Fruit fly (Drosophila melanogaster) whole organism, prepupa: ENCODE measurements around the gene Sce.

ENCODE experiments used
- CG10631 ChIP-seq: fragments of 200-800 bp; sonication (Bioruptor generic); optimal IDR thresholded peaks from 2 replicates; lab custom pipeline; 2016; ENCODE audit warnings: missing biosample characterization, missing genetic modification characterization
- CG11762 ChIP-seq: fragments of 200-800 bp; sonication (Bioruptor generic); optimal IDR thresholded peaks from 3 replicates; lab custom pipeline; 2016; ENCODE audit warnings: missing biosample characterization, missing genetic modification characterization; ENCODE audit not compliant: insufficient read depth
- CG11902 ChIP-seq: fragments of 200-800 bp; sonication (Bioruptor generic); optimal IDR thresholded peaks from 3 replicates; lab custom pipeline; 2016; ENCODE audit warnings: missing biosample characterization, missing genetic modification characterization
- CG16779 ChIP-seq: fragments of 200-800 bp; sonication (Bioruptor generic); optimal IDR thresholded peaks from 3 replicates; lab custom pipeline; 2017; ENCODE audit warnings: missing biosample characterization, mild to moderate bottlenecking, missing genetic modification characterization
- CG3032 ChIP-seq: fragments of 200-800 bp; optimal IDR thresholded peaks from 2 replicates; lab custom pipeline; 2019; ENCODE audit warnings: missing biosample characterization, mild to moderate bottlenecking, missing genetic modification characterization, moderate library complexity
- CG31627 ChIP-seq: fragments of 200-800 bp; sonication (Bioruptor generic); optimal IDR thresholded peaks from 3 replicates; lab custom pipeline; 2016; ENCODE audit warnings: missing biosample characterization, missing genetic modification characterization
- CG32006 ChIP-seq: fragments of 200-800 bp; sonication (Bioruptor generic); optimal IDR thresholded peaks from 3 replicates; lab custom pipeline; 2017; ENCODE audit warnings: missing biosample characterization, mild to moderate bottlenecking, missing genetic modification characterization
- CG34406 ChIP-seq: fragments of 200-800 bp; sonication (Bioruptor generic); optimal IDR thresholded peaks from 3 replicates; lab custom pipeline; 2016; ENCODE audit warnings: missing biosample characterization, missing genetic modification characterization
- CG3919 ChIP-seq: fragments of 200-800 bp; sonication (Bioruptor generic); optimal IDR thresholded peaks from 3 replicates; lab custom pipeline; 2016; ENCODE audit warnings: missing biosample characterization, missing genetic modification characterization
- CG6163 ChIP-seq: fragments of 200-800 bp; sonication (Bioruptor generic); IDR thresholded peaks from 3 replicates; pipeline ENCODE4 v1.3.6; 2022; ENCODE audit warnings: missing biosample characterization, missing genetic modification characterization
- CG6276 ChIP-seq: fragments of 200-800 bp; sonication (Bioruptor generic); optimal IDR thresholded peaks from 2 replicates; lab custom pipeline; 2017; ENCODE audit warnings: missing biosample characterization, mild to moderate bottlenecking, missing genetic modification characterization
- CG6792 ChIP-seq: fragments of 200-800 bp; sonication (Bioruptor generic); optimal IDR thresholded peaks from 3 replicates; lab custom pipeline; 2016; ENCODE audit warnings: missing biosample characterization, missing genetic modification characterization
- CG6808 ChIP-seq: fragments of 200-800 bp; sonication (Bioruptor generic); optimal IDR thresholded peaks from 3 replicates; lab custom pipeline; 2017; ENCODE audit warnings: missing biosample characterization, missing genetic modification characterization, mild to moderate bottlenecking, moderate library complexity, missing genetic modification reagents
- CG6854 ChIP-seq: fragments of 200-800 bp; sonication (Bioruptor generic); optimal IDR thresholded peaks from 2 replicates; lab custom pipeline; 2017; ENCODE audit warnings: missing biosample characterization, mild to moderate bottlenecking, missing genetic modification characterization
- CG7368 ChIP-seq: fragments of 200-800 bp; sonication (Bioruptor generic); optimal IDR thresholded peaks from 3 replicates; lab custom pipeline; 2016; ENCODE audit warnings: missing biosample characterization, missing genetic modification characterization
- CG8119 ChIP-seq: fragments of 200-800 bp; sonication (Bioruptor generic); IDR thresholded peaks from 3 replicates; pipeline ENCODE4 v1.3.6; 2022; ENCODE audit warnings: missing biosample characterization, missing genetic modification characterization
- CG8319 ChIP-seq: fragments of 200-800 bp; sonication (Bioruptor generic); optimal IDR thresholded peaks from 3 replicates; lab custom pipeline; 2016; ENCODE audit warnings: missing biosample characterization, missing genetic modification characterization
- CG9139 ChIP-seq: fragments of 200-800 bp; sonication (Bioruptor generic); optimal IDR thresholded peaks from 3 replicates; lab custom pipeline; 2017; ENCODE audit warnings: missing biosample characterization, mild to moderate bottlenecking, missing genetic modification characterization
- Eip75B ChIP-seq: fragments of 200-800 bp; sonication (Bioruptor generic); optimal IDR thresholded peaks from 3 replicates; lab custom pipeline; 2016; ENCODE audit warnings: missing biosample characterization, missing genetic modification characterization
- Eip78C ChIP-seq: fragments of 200-800 bp; sonication (Bioruptor generic); peaks from one replicate; lab custom pipeline; 2016; ENCODE audit warnings: missing biosample characterization, missing genetic modification characterization
- Eip93F ChIP-seq: fragments of 200-800 bp; sonication (Bioruptor generic); optimal IDR thresholded peaks from 2 replicates; lab custom pipeline; 2016; ENCODE audit warnings: missing biosample characterization, mild to moderate bottlenecking, missing genetic modification characterization
- Ets21C ChIP-seq: fragments of 200-800 bp; sonication (Bioruptor generic); optimal IDR thresholded peaks from 3 replicates; lab custom pipeline; 2016; ENCODE audit warnings: missing biosample characterization, missing genetic modification characterization
- Ets96B ChIP-seq: fragments of 200-800 bp; optimal IDR thresholded peaks from 2 replicates; lab custom pipeline; 2019; ENCODE audit warnings: missing biosample characterization, mild to moderate bottlenecking, missing genetic modification characterization, moderate library complexity
- Gug ChIP-seq: fragments of 200-800 bp; sonication (Bioruptor generic); IDR thresholded peaks from 2 replicates; pipeline ENCODE4 v1.3.6; 2022; ENCODE audit warnings: missing biosample characterization, missing genetic modification characterization
- Hr38 ChIP-seq: sonication (Bioruptor generic); optimal IDR thresholded peaks from 2 replicates; lab custom pipeline; 2016; ENCODE audit warnings: missing biosample characterization, missing genetic modification characterization
- Lpt ChIP-seq: fragments of 200-800 bp; sonication (Bioruptor generic); optimal IDR thresholded peaks from 3 replicates; lab custom pipeline; 2016; ENCODE audit warnings: missing biosample characterization, missing genetic modification characterization
- Met ChIP-seq: fragments of 200-800 bp; sonication (Bioruptor generic); optimal IDR thresholded peaks from 3 replicates; lab custom pipeline; 2016; ENCODE audit warnings: missing biosample characterization, missing genetic modification characterization
- OdsH ChIP-seq: fragments of 200-800 bp; sonication (Bioruptor generic); optimal IDR thresholded peaks from 3 replicates; lab custom pipeline; 2016; ENCODE audit warnings: missing biosample characterization, missing genetic modification characterization
- Smox ChIP-seq: fragments of 200-800 bp; sonication (Bioruptor generic); optimal IDR thresholded peaks from 3 replicates; lab custom pipeline; 2016; ENCODE audit warnings: missing biosample characterization, missing genetic modification characterization
- Sox102F ChIP-seq: fragments of 200-800 bp; sonication (Bioruptor generic); optimal IDR thresholded peaks from 2 replicates; lab custom pipeline; 2016; ENCODE audit warnings: missing biosample characterization, mild to moderate bottlenecking, missing genetic modification characterization
- Sox14 ChIP-seq: fragments of 200-800 bp; sonication (Bioruptor generic); optimal IDR thresholded peaks from 3 replicates; lab custom pipeline; 2016; ENCODE audit warnings: missing biosample characterization, missing genetic modification characterization
- Sox15 ChIP-seq: fragments of 200-800 bp; sonication (Bioruptor generic); optimal IDR thresholded peaks from 3 replicates; lab custom pipeline; 2016; ENCODE audit warnings: missing biosample characterization, missing genetic modification characterization
- achi ChIP-seq: fragments of 200-800 bp; sonication (Bioruptor generic); optimal IDR thresholded peaks from 3 replicates; lab custom pipeline; 2016; ENCODE audit warnings: missing biosample characterization, missing genetic modification characterization
- acj6 ChIP-seq: fragments of 200-800 bp; sonication (Bioruptor generic); optimal IDR thresholded peaks from 3 replicates; lab custom pipeline; 2016; ENCODE audit warnings: missing biosample characterization, missing genetic modification characterization
- cyc ChIP-seq: fragments of 200-800 bp; sonication (Bioruptor generic); optimal IDR thresholded peaks from 3 replicates; lab custom pipeline; 2016; ENCODE audit warnings: missing biosample characterization, missing genetic modification characterization
- dac ChIP-seq: fragments of 200-800 bp; sonication (Bioruptor generic); optimal IDR thresholded peaks from 2 replicates; lab custom pipeline; 2017; ENCODE audit warnings: missing biosample characterization, mild to moderate bottlenecking, missing genetic modification characterization
- dsx ChIP-seq: fragments of 200-800 bp; optimal IDR thresholded peaks from 3 replicates; lab custom pipeline; 2019; ENCODE audit warnings: missing biosample characterization, mild to moderate bottlenecking, missing genetic modification characterization, moderate library complexity; ENCODE audit not compliant: poor library complexity, severe bottlenecking
- eg ChIP-seq: fragments of 200-800 bp; sonication (Bioruptor generic); IDR thresholded peaks from 3 replicates; pipeline ENCODE4 v1.3.6; 2022; ENCODE audit warnings: missing biosample characterization, missing genetic modification characterization
- esn ChIP-seq: fragments of 200-800 bp; sonication (Bioruptor generic); optimal IDR thresholded peaks from 2 replicates; lab custom pipeline; 2016; ENCODE audit warnings: missing biosample characterization, mild to moderate bottlenecking, missing genetic modification characterization, moderate library complexity
- fd59A ChIP-seq: fragments of 200-800 bp; sonication (Bioruptor generic); optimal IDR thresholded peaks from 2 replicates; lab custom pipeline; 2017; ENCODE audit warnings: missing biosample characterization, mild to moderate bottlenecking, missing genetic modification characterization, missing genetic modification reagents
- fd85E ChIP-seq: fragments of 200-800 bp; sonication (Bioruptor generic); optimal IDR thresholded peaks from 3 replicates; lab custom pipeline; 2016; ENCODE audit warnings: missing biosample characterization, missing genetic modification characterization
- lz ChIP-seq: fragments of 200-800 bp; sonication (Bioruptor generic); optimal IDR thresholded peaks from 3 replicates; lab custom pipeline; 2016; ENCODE audit warnings: missing biosample characterization, missing genetic modification characterization
- net ChIP-seq: fragments of 200-800 bp; sonication (Bioruptor generic); optimal IDR thresholded peaks from 3 replicates; lab custom pipeline; 2016; ENCODE audit warnings: missing biosample characterization, missing genetic modification characterization
- pdm3 ChIP-seq: fragments of 200-800 bp; sonication (Bioruptor generic); optimal IDR thresholded peaks from 3 replicates; lab custom pipeline; 2016; ENCODE audit warnings: missing biosample characterization, missing genetic modification characterization
- salr ChIP-seq, 2 experiments: fragments of 200-800 bp; sonication (Bioruptor generic); optimal IDR thresholded peaks; 3 replicates each; lab custom pipeline; 2016 to 2018; ENCODE audit warnings: missing biosample characterization in 2 of 2, missing genetic modification characterization in 2 of 2, mild to moderate bottlenecking in 1 of 2
- spab ChIP-seq: fragments of 200-800 bp; sonication (Bioruptor generic); optimal IDR thresholded peaks from 2 replicates; lab custom pipeline; 2017; ENCODE audit warnings: missing biosample characterization, mild to moderate bottlenecking, missing genetic modification characterization, missing genetic modification reagents
- ss ChIP-seq, 2 experiments: fragments of 200-800 bp; sonication (Bioruptor generic); optimal IDR thresholded peaks; 2 replicates in 1 of 2; 3 replicates in 1 of 2; lab custom pipeline; 2017 to 2018; ENCODE audit warnings: mild to moderate bottlenecking in 2 of 2, missing biosample characterization in 2 of 2, missing genetic modification characterization in 2 of 2, moderate library complexity in 1 of 2
- svp ChIP-seq: fragments of 200-800 bp; sonication (Bioruptor generic); peaks from one replicate; lab custom pipeline; 2016; ENCODE audit warnings: missing biosample characterization, missing genetic modification characterization
- vri ChIP-seq: fragments of 200-800 bp; sonication (Bioruptor generic); optimal IDR thresholded peaks from 3 replicates; lab custom pipeline; 2016; ENCODE audit warnings: missing biosample characterization, mild to moderate bottlenecking, missing genetic modification characterization

The Sce gene

DNA sequence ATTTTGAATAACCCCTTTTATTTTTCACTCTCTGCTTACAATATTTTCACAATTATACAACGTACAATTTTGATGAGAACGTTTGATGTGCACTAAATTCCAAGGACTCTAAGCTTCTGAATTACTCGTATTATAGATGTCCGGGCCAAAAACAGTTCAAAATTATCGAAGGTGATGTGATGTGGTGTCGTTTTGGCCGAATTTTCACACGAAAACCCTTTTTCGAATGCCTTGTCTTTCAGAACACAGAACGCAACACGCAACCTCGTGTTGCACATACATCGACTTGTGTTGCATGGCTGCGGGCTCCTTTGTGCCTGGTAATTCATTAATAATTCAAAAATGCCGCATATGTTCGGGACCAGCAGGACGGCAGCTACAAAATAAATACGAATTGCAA, 6.2 kb upstream of the Sce start, which contains the start of gene CG31055:
Gene CG31055, minus strand, starts transcription at position 101 of the 400 bp plus-strand sequence.
- no peak for TF ChIP-seq OdsH (GFP tag; lab: Kevin White, UChicago)
- TF ChIP-seq ss (GFP tag; optimal IDR thresholded peaks at IDR 0.05; lab: Kevin White, UChicago): peak in 1 of 2 experiments; percentile 69
- TF ChIP-seq, all 60 proteins: peak for 1

- TF ChIP-seq Met (GFP tag; lab: Kevin White, UChicago) (peak; percentile 51), OdsH (GFP tag; lab: Kevin White, UChicago) (peak; percentile 35), CG6808 (GFP tag; lab: Kevin White, UChicago) (peak; percentile 61), CG11762 (GFP tag; lab: Kevin White, UChicago) (no peak), Sox14 (peak; percentile 26), CG8119 (no peak), Eip78C (GFP tag; lab: Kevin White, UChicago) (peak; percentile 85), spab (GFP tag; lab: Kevin White, UChicago) (peak; percentile 39), CG34406 (GFP tag; lab: Kevin White, UChicago) (peak; percentile 3), lz (GFP tag; lab: Kevin White, UChicago) (peak; percentile 21), CG8319 (GFP tag; lab: Kevin White, UChicago) (no peak), CG3032 (tag; lab: Kevin White, UChicago) (peak; percentile 26), Ets21C (GFP tag; lab: Kevin White, UChicago) (no peak), pdm3 (GFP tag; lab: Kevin White, UChicago) (peak; percentile 51), vri (GFP tag; lab: Kevin White, UChicago) (no peak), Hr38 (no peak), cyc (GFP tag; lab: Kevin White, UChicago) (peak; percentile 10), Smox (GFP tag; lab: Kevin White, UChicago) (peak; percentile 28), Eip93F (no peak), CG3919 (GFP tag; lab: Kevin White, UChicago) (peak; percentile 41), esn (GFP tag; lab: Kevin White, UChicago) (peak; percentile 67), Ets96B (tag; lab: Kevin White, UChicago) (peak; percentile 23), dac (no peak), Sox15 (GFP tag; lab: Kevin White, UChicago) (no peak), CG32006 (GFP tag; lab: Kevin White, UChicago) (peak; percentile 69), salr (GFP tag; optimal IDR thresholded peaks at IDR 0.05; lab: Kevin White, UChicago) (peak in 1 of 2 experiments; percentile 73), CG7368 (no peak), CG31627 (GFP tag; lab: Kevin White, UChicago) (peak; percentile 17), CG6163 (GFP tag; lab: Robert Waterston, UW) (0 out of 3 replicates have a peak, but pooled peaks have one; percentile 10), Lpt (no peak), Eip75B (GFP tag; lab: Kevin White, UChicago) (peak; percentile 42), fd85E (GFP tag; lab: Kevin White, UChicago) (no peak), fd59A (GFP tag; lab: Kevin White, UChicago) (peak; percentile 30), CG11902 (GFP tag; lab: Kevin White, UChicago) (no peak), ss (GFP tag; optimal IDR thresholded peaks at IDR 0.05; lab: Kevin White, UChicago) (peak in 1 of 2 experiments; percentile 48), CG6854 (GFP tag; lab: Kevin White, UChicago) (no peak), CG6792 (peak; percentile 28), acj6 (GFP tag; lab: Kevin White, UChicago) (peak; percentile 40), Sox102F (peak; percentile 5), CG9139 (GFP tag; lab: Kevin White, UChicago) (no peak), svp (GFP tag; lab: Kevin White, UChicago) (peak; percentile 72), CG16779 (tag; lab: Kevin White, UChicago) (peak; percentile 13), achi (peak; percentile 15), eg (GFP tag; lab: Robert Waterston, UW) (no peak), net (GFP tag; lab: Kevin White, UChicago) (no peak), dsx (GFP tag; lab: Kevin White, UChicago) (no peak), Gug (GFP tag; lab: Robert Waterston, UW) (0 out of 2 replicates have a peak, but pooled peaks have one; percentile 13), CG6276 (GFP tag; lab: Kevin White, UChicago) (peak; percentile 40), CG10631 (GFP tag; lab: Kevin White, UChicago) (no peak)
Observed at dm6 chr3R:27685539-27686012, 3.7 kb upstream of the Sce start, which contains the start of gene CG12880. Gene CG12880 (plus strand): TSS chr3R:27685962.
